Worm (Caenorhabditis elegans): ENCODE measurements around the gene C10B5.1.

ce11 chrV:8601420-8601819, 20.4 kb downstream of the C10B5.1 start, which contains the start of gene F41E6.8:
- no peak for TF ChIP-seq unc-130 (tag; optimal IDR thresholded peaks at IDR 0.05)
- TF ChIP-seq xbp-1 (tag; optimal IDR thresholded peaks at IDR 0.05) = no peak

Data from whole organism, L1 larva.